Worm (Caenorhabditis elegans): ENCODE measurements around the gene F49F1.2.
A peak's percentile ranks its signal among the peaks of the same experiment; 100 is the strongest.

F49F1.2 gene

DNA sequence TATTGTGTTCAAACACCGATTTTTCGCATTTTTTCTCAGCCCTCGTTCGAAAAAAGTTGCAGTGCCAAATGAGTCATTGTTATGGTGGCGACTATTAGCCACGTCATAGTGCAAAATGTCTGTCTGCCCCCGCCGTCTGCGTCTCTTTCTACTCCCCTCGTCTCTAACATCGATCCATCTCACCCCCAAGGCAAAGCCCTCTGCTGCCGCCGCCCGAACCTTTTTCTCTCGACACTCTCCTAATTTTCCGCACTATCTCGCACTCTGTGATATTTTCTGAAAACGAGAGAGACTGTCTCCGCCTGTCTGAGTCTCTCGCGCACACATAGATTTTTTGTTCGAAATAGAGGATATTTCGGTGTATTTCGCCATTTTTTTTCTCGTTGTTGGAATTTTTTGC, 22.7 kb upstream of the F49F1.2 start:
- TF ChIP-seq ces-1 (GFP tag; optimal IDR thresholded peaks at IDR 0.05) = peak; percentile 56
- peak; percentile 17 for TF ChIP-seq ham-2 (GFP tag; optimal IDR thresholded peaks at IDR 0.05)
- peak; percentile 17 for TF ChIP-seq nhr-237 (tag; optimal IDR thresholded peaks at IDR 0.05)
- no peak for TF ChIP-seq lsy-2 (tag; optimal IDR thresholded peaks at IDR 0.05)
- TF ChIP-seq lin-32 (GFP tag; optimal IDR thresholded peaks at IDR 0.05) = no peak
- no peak for TF ChIP-seq lin-13 (tag; optimal IDR thresholded peaks at IDR 0.05)
- peak; percentile 36 for TF ChIP-seq unc-120 (tag; optimal IDR thresholded peaks at IDR 0.05; ENCODE audit: poor library complexity, severe bottlenecking)
- TF ChIP-seq zip-8 (tag; optimal IDR thresholded peaks at IDR 0.05) = no peak
- TF ChIP-seq unc-39 (tag; optimal IDR thresholded peaks at IDR 0.05) = no peak
- TF ChIP-seq unc-62 (GFP tag; optimal IDR thresholded peaks at IDR 0.05) = peak; percentile 19

ce11 chrIV:4094364-4094763, 21.4 kb upstream of the F49F1.2 start:
- no peak for TF ChIP-seq unc-120 (tag; optimal IDR thresholded peaks at IDR 0.05; ENCODE audit: poor library complexity, severe bottlenecking)
- no peak for TF ChIP-seq sem-2 (GFP tag; optimal IDR thresholded peaks at IDR 0.05)
- no peak for TF ChIP-seq bed-3 (GFP tag; optimal IDR thresholded peaks at IDR 0.05)

- TF ChIP-seq ham-2 (GFP tag; optimal IDR thresholded peaks at IDR 0.05) (no peak), elt-1 (tag; optimal IDR thresholded peaks at IDR 0.05; ENCODE audit: borderline replicate concordance, insufficient read depth) (no peak), nhr-237 (tag; optimal IDR thresholded peaks at IDR 0.05) (no peak), sptf-1 (tag; optimal IDR thresholded peaks at IDR 0.05) (no peak), lsy-2 (tag; optimal IDR thresholded peaks at IDR 0.05) (no peak), elt-3 (tag; optimal IDR thresholded peaks at IDR 0.05) (no peak), zip-8 (tag; optimal IDR thresholded peaks at IDR 0.05) (no peak), unc-39 (tag; optimal IDR thresholded peaks at IDR 0.05) (no peak), unc-120 (tag; optimal IDR thresholded peaks at IDR 0.05; ENCODE audit: poor library complexity, severe bottlenecking) (no peak), bed-3 (GFP tag; optimal IDR thresholded peaks at IDR 0.05) (no peak), nhr-12 (tag; optimal IDR thresholded peaks at IDR 0.05) (no peak), snpc-4 (tag; optimal IDR thresholded peaks at IDR 0.05) (no peak), sem-2 (GFP tag; optimal IDR thresholded peaks at IDR 0.05) (no peak), tbx-8 (GFP tag; optimal IDR thresholded peaks at IDR 0.05) (no peak)
These were observed 18.8 kb upstream of the F49F1.2 start for ce11 chrIV:4096940-4097339.

ce11 chrIV:4099773-4100172, 16.0 kb upstream of the F49F1.2 start:
- TF ChIP-seq hlh-1 (tag; optimal IDR thresholded peaks at IDR 0.05) = peak; percentile 13
- no peak for TF ChIP-seq ceh-39 (tag; optimal IDR thresholded peaks at IDR 0.05)

ce11 chrIV:4102720-4103119, 13.0 kb upstream of the F49F1.2 start, which contains the start of gene ubc-1:
Gene ubc-1 (plus strand): TSS chrIV:4103020.
- TF ChIP-seq ham-2 (GFP tag; optimal IDR thresholded peaks at IDR 0.05) = no peak
- no peak for TF ChIP-seq lsy-2 (tag; optimal IDR thresholded peaks at IDR 0.05)
- no peak for TF ChIP-seq zip-8 (tag; optimal IDR thresholded peaks at IDR 0.05)
- no peak for TF ChIP-seq bed-3 (GFP tag; optimal IDR thresholded peaks at IDR 0.05)
- no peak for TF ChIP-seq mls-2 (tag; optimal IDR thresholded peaks at IDR 0.05)
- TF ChIP-seq drap-1 (GFP tag; optimal IDR thresholded peaks at IDR 0.05) = no peak
- TF ChIP-seq lin-13 (tag; optimal IDR thresholded peaks at IDR 0.05) = no peak

- TF ChIP-seq bed-3 (GFP tag; optimal IDR thresholded peaks at IDR 0.05) = no peak
- TF ChIP-seq mab-5 (tag; optimal IDR thresholded peaks at IDR 0.05) = no peak
- no peak for TF ChIP-seq unc-39 (tag; optimal IDR thresholded peaks at IDR 0.05)
- no peak for TF ChIP-seq M03D4.4 (tag; optimal IDR thresholded peaks at IDR 0.05)
- TF ChIP-seq nhr-28 (tag; optimal IDR thresholded peaks at IDR 0.05) = no peak
- no peak for TF ChIP-seq lin-13 (tag; optimal IDR thresholded peaks at IDR 0.05)
- no peak for TF ChIP-seq lin-32 (GFP tag; optimal IDR thresholded peaks at IDR 0.05)
- no peak for TF ChIP-seq sptf-1 (tag; optimal IDR thresholded peaks at IDR 0.05)
- no peak for TF ChIP-seq zip-8 (tag; optimal IDR thresholded peaks at IDR 0.05)
These were observed 7.0 kb upstream of the F49F1.2 start, which contains the start of gene C35B1.7 for ce11 chrIV:4108767-4109166. Gene C35B1.7 (plus strand): TSS chrIV:4109067.

- TF ChIP-seq elt-3 (tag; optimal IDR thresholded peaks at IDR 0.05) = no peak
These were observed 3.4 kb upstream of the F49F1.2 start, which contains the start of gene F49F1.14 for ce11 chrIV:4112387-4112786. Gene F49F1.14 (minus strand): TSS chrIV:4112487.

ce11 chrIV:4114526-4114925, 1.2 kb upstream of the F49F1.2 start, which contains the start of gene F49F1.15:
Gene F49F1.15 (minus strand): TSS chrIV:4114626.
- TF ChIP-seq unc-39 (tag; optimal IDR thresholded peaks at IDR 0.05) (no peak), ceh-43 (GFP tag; optimal IDR thresholded peaks at IDR 0.05) (no peak), ceh-83 (GFP tag; optimal IDR thresholded peaks at IDR 0.05) (no peak), tbx-8 (GFP tag; optimal IDR thresholded peaks at IDR 0.05) (no peak), ces-1 (GFP tag; optimal IDR thresholded peaks at IDR 0.05) (no peak), cnd-1 (tag; optimal IDR thresholded peaks at IDR 0.05) (no peak), nhr-28 (tag; optimal IDR thresholded peaks at IDR 0.05) (no peak), ztf-11 (tag; optimal IDR thresholded peaks at IDR 0.05) (no peak), unc-120 (tag; optimal IDR thresholded peaks at IDR 0.05; ENCODE audit: poor library complexity, severe bottlenecking) (no peak), ceh-39 (tag; optimal IDR thresholded peaks at IDR 0.05) (no peak), mep-1 (tag; optimal IDR thresholded peaks at IDR 0.05) (no peak), nhr-76 (tag; optimal IDR thresholded peaks at IDR 0.05) (no peak)
